Worm (Caenorhabditis elegans) whole organism, L3 larva: ENCODE data around the gene M03B6.3.

ENCODE experiments used
- ZK546.5 ChIP-seq: sonication (generic microtip); optimal IDR thresholded peaks from 2 replicates; lab custom pipeline; 2017; ENCODE audit warnings: missing biosample characterization, missing genetic modification characterization
- egl-27 ChIP-seq: sonication (generic microtip); optimal IDR thresholded peaks from 4 replicates; lab custom pipeline; 2017; ENCODE audit warnings: missing biosample characterization, missing genetic modification reagents, missing genetic modification characterization
- nhr-11 ChIP-seq: fragments of 150-350 bp; optimal IDR thresholded peaks from 2 replicates; lab custom pipeline; 2014; ENCODE audit warnings: missing biosample characterization, missing genetic modification characterization
- nhr-28 ChIP-seq: fragments of 150-350 bp; optimal IDR thresholded peaks from 2 replicates; lab custom pipeline; 2014; ENCODE audit warnings: missing biosample characterization, missing genetic modification characterization
- ztf-11 ChIP-seq: fragments of 150-350 bp; optimal IDR thresholded peaks from 2 replicates; lab custom pipeline; 2014; ENCODE audit warnings: missing biosample characterization, missing genetic modification characterization

DNA sequence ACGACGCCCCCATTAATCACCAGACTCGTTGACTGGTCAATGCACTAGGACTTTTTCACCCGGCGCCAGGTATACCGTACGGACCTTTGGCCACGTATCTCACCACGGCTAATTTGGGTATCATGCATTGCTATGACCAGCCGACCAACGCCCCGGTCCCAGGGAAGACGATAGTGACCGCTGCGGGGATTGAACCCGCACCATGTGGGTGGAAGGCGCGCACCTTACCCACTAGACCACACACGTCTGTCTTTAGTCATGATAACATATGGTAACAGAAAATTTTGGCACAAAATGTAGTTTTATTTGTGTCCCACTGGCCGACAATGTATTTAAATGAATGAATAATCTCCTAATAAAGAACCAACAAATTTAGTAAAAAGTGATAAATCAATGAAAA lies 22.1 kb upstream of the M03B6.3 start:
- no peak for TF ChIP-seq ztf-11 (tag; lab: Kevin White, UChicago)
- no peak for TF ChIP-seq nhr-11 (tag; lab: Kevin White, UChicago)
- no peak for TF ChIP-seq nhr-28
- no peak for TF ChIP-seq egl-27
- TF ChIP-seq ZK546.5 (tag; lab: Kevin White, UChicago), result no peak
